Worm (Caenorhabditis elegans): ENCODE data around the gene nlp-17.

nlp-17 gene

DNA sequence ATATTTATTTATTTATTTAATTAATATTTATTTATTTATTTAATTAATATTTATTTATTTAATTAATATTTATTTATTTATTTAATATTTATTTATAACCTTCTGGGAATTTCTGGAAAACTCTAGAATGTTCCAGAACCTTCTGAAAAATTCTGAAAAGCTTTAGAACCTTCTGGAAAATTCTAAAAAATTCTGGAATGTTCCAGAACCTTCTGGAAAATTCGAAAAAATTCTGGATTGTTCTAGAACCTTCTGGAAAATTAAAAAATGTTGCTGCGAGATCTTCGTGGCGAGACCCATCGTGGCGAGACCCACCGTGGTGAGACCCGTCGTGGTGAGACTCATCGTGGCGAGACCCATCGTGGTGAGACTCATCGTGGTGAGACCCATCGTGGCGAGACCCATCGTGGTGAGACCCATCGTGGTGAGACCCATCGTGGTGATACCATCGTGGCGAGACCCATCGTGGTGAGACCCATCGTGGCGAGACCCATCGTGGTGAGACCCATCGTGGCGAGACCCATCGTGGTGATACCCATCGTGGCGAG is 43.3 kb downstream of the nlp-17 start:
- TF ChIP-seq F33H1.4 (GFP tag; IDR thresholded peaks at IDR 0.05) (peak; percentile 37), hsf-1 (GFP tag; IDR thresholded peaks at IDR 0.05) (peak; percentile 94), cebp-2 (GFP tag; IDR thresholded peaks at IDR 0.05) (peak; percentile 82; the same call in 1 of the 2 replicates), egrh-3 (GFP tag; IDR thresholded peaks at IDR 0.05) (peak; percentile 51; the same call in 1 of the 2 replicates)

DNA sequence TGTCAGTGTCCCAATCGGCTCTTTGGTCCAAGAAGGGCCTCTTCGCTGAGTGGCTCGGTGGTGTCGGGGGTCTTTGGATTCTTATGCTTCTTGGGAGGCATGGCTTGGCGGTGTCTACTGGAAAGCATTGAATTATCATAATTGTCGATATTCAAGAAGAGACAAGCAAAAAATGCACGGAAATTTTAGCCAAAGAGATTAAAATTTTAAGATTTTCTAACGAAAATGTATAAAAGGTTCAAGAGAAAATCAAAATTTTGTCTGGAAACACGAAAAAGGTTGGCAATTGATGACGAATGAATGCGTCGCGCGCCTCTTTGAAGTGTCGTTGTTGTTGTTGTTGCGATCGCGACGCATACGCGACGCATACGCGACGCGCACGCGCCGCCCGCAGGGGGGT is 44.7 kb downstream of the nlp-17 start, which contains the start of gene Y38H8A.12:
Gene Y38H8A.12 (minus strand): TSS at position 101 of the 400 bp plus-strand sequence.
- TF ChIP-seq dpff-1 (tag; optimal IDR thresholded peaks at IDR 0.05) (no peak), ceh-27 (GFP tag; optimal IDR thresholded peaks at IDR 0.05) (no peak), F57A8.1 (GFP tag; optimal IDR thresholded peaks at IDR 0.05) (no peak), bed-2 (GFP tag; IDR thresholded peaks at IDR 0.05) (no peak), F39B2.1 (GFP tag; IDR thresholded peaks at IDR 0.05) (no peak), bed-1 (GFP tag; IDR thresholded peaks at IDR 0.05) (no peak), lir-1 (GFP tag; conservative IDR thresholded peaks at IDR 0.05) (no peak), Y79H2A.3 (GFP tag; conservative IDR thresholded peaks at IDR 0.05) (no peak), xnd-1 (tag; optimal IDR thresholded peaks at IDR 0.05) (no peak), snpc-4 (GFP tag; optimal IDR thresholded peaks at IDR 0.05) (no peak), snpc-4 (tag; optimal IDR thresholded peaks at IDR 0.05) (no peak), lin-35 (GFP tag; optimal IDR thresholded peaks at IDR 0.05) (no peak), B0019.2 (GFP tag; conservative IDR thresholded peaks at IDR 0.05) (no peak), egrh-3 (GFP tag; IDR thresholded peaks at IDR 0.05) (no peak), snpc-1.3 (tag; optimal IDR thresholded peaks at IDR 0.05; ENCODE audit: insufficient read depth) (no peak), madf-6 (GFP tag; IDR thresholded peaks at IDR 0.05) (no peak), lin-26 (GFP tag; IDR thresholded peaks at IDR 0.05) (no peak), attf-5 (GFP tag; optimal IDR thresholded peaks at IDR 0.05) (no peak), tbp1 (GFP tag; optimal IDR thresholded peaks at IDR 0.05) (no peak), gei-17 (GFP tag; optimal IDR thresholded peaks at IDR 0.05) (no peak), ztf-26 (tag; optimal IDR thresholded peaks at IDR 0.05) (no peak)

DNA sequence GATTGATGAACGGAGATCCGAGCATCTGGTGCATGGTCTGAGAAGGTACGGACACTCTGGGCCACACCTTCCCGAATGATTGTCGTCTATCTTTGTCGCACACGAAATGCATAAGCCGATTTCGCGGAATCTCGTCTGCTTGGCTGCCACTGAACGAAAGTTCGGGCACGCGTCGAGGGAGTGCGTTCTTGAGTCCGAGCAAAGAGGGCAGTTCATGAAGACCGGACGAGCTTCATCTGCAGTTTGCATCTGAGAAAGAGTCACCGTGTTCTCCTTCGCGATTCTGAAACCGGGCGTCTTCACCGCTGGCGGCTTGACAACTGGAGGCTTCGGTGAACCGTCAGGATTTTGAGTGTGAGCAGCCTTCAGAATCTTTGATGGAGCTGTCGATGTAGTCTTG is 47.3 kb downstream of the nlp-17 start:
- TF ChIP-seq zfh-2 (GFP tag; conservative IDR thresholded peaks at IDR 0.05) (peak; percentile 69), B0035.1 (tag; optimal IDR thresholded peaks at IDR 0.05) (no peak)

DNA sequence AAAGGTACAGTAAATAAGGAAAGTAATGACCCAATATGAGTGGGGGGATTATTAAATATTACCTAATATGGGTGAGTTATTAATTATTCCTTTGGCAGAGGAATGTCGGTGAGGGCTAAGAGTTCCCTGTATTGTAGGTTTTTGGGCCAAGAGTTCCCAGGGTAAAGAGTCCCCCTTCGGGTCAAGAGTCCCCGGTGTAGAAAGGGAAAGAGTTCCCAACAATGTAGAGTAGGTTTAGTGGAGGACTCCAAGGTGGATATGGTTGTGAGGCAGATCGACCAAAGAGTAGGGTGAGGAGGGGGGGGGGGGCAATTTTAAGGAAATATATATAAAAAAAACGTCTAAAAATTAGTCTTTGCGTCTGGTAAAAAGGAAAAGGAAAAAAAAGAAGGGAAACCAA is 48.7 kb downstream of the nlp-17 start:
- TF ChIP-seq Y79H2A.3 (GFP tag; conservative IDR thresholded peaks at IDR 0.05), result no peak
- TF ChIP-seq D2030.7 (GFP tag; IDR thresholded peaks at IDR 0.05), result 0 out of 2 replicates have a peak, but pooled peaks have one; percentile 30
- peak; percentile 51; the same call in 1 of the 2 replicates for TF ChIP-seq madf-6 (GFP tag; IDR thresholded peaks at IDR 0.05)
- TF ChIP-seq egrh-3 (GFP tag; IDR thresholded peaks at IDR 0.05), result no peak
- TF ChIP-seq attf-6 (GFP tag; IDR thresholded peaks at IDR 0.05), result peak; percentile 33; the same call in 1 of the 2 replicates
- no peak for TF ChIP-seq nfya-2 (GFP tag; IDR thresholded peaks at IDR 0.05)
- TF ChIP-seq cebp-2 (GFP tag; IDR thresholded peaks at IDR 0.05), result 0 out of 2 replicates have a peak, but pooled peaks have one; percentile 69
- 0 out of 2 replicates have a peak, but pooled peaks have one; percentile 44 for TF ChIP-seq ceh-40 (GFP tag; IDR thresholded peaks at IDR 0.05)
- no peak for TF ChIP-seq lir-1 (GFP tag; conservative IDR thresholded peaks at IDR 0.05)

DNA sequence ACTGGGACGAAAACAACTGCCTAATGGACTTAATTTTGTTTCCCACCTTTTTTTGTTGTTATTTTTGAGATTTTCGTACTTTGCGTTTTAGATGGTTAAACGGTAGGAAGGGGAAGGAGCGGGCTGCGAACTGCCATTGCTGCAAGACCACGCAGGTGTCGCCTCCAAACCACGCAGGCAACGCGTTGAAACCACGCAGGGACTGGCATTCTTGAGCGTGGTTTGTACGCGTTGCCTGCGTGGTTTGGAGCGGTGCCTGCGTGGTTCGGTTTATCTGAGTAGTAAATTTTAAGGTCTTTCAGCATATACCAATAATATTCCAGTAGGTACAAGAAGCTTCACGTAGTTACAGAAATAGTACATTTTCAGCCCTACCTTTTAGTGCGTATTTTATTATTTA is 49.4 kb downstream of the nlp-17 start:
- TF ChIP-seq ztf-25 (GFP tag; IDR thresholded peaks at IDR 0.05) (0 out of 2 replicates have a peak, but pooled peaks have one; percentile 44), Y95B8A.8 (GFP tag; IDR thresholded peaks at IDR 0.05) (0 out of 2 replicates have a peak, but pooled peaks have one; percentile 12), cebp-2 (GFP tag; IDR thresholded peaks at IDR 0.05) (peak; percentile 91)

All from whole organism, young adult.